Fruit fly (Drosophila melanogaster) whole organism, wandering third instar larva: ENCODE measurements around the gene Enoph.

Experiments used
- Abd-B ChIP-seq: fragments of >200 bp; optimal IDR thresholded peaks from 2 replicates; lab custom pipeline; 2017; ENCODE audit warnings: missing biosample characterization, missing genetic modification characterization
- Dfd ChIP-seq: fragments of >200 bp; optimal IDR thresholded peaks from 2 replicates; lab custom pipeline; 2017; ENCODE audit warnings: missing biosample characterization, missing genetic modification characterization
- HLH106 ChIP-seq: fragments of 200-800 bp; optimal IDR thresholded peaks from 3 replicates; lab custom pipeline; 2019; ENCODE audit warnings: missing biosample characterization, mild to moderate bottlenecking, missing genetic modification characterization, moderate library complexity
- N ChIP-seq: fragments of >200 bp; optimal IDR thresholded peaks from 2 replicates; lab custom pipeline; 2018; ENCODE audit warnings: missing biosample characterization, missing external identifiers, missing genetic modification characterization
- Sp1 ChIP-seq: fragments of 200-800 bp; sonication (Bioruptor generic); optimal IDR thresholded peaks from 3 replicates; lab custom pipeline; 2019; ENCODE audit warnings: missing biosample characterization, mild to moderate bottlenecking, missing genetic modification characterization, moderate library complexity
- br ChIP-seq: fragments of 200-800 bp; sonication (Bioruptor generic); optimal IDR thresholded peaks from 2 replicates; lab custom pipeline; 2016; ENCODE audit warnings: missing biosample characterization, missing genetic modification characterization
- dl ChIP-seq, 2 experiments: fragments of 175-275, 200-275 bp in 1 of 2; fragments of 200-275 bp in 1 of 2; sonication (Bioruptor generic); optimal IDR thresholded peaks; lab custom pipeline; 2018; ENCODE audit warnings: mild to moderate bottlenecking in 2 of 2, missing biosample characterization in 2 of 2, missing genetic modification characterization in 2 of 2, moderate library complexity in 2 of 2; ENCODE audit not compliant: partially characterized antibody in 2 of 2, insufficient read depth in 1 of 2
- jim ChIP-seq: fragments of 175-275, 200-325 bp; sonication (Bioruptor generic); optimal IDR thresholded peaks from 2 replicates; lab custom pipeline; 2016; ENCODE audit warnings: missing biosample characterization, mild to moderate bottlenecking, missing genetic modification characterization
- lola ChIP-seq: fragments of >200 bp; optimal IDR thresholded peaks from 2 replicates; lab custom pipeline; 2017; ENCODE audit warnings: missing biosample characterization, missing genetic modification characterization
- rgr ChIP-seq: fragments of 200-800 bp; sonication (Bioruptor generic); optimal IDR thresholded peaks from 3 replicates; lab custom pipeline; 2016; ENCODE audit warnings: missing biosample characterization, mild to moderate bottlenecking, missing genetic modification characterization
- woc ChIP-seq: sonication (Bioruptor generic); optimal IDR thresholded peaks from 2 replicates; lab custom pipeline; 2016; ENCODE audit warnings: missing biosample characterization, mild to moderate bottlenecking, missing genetic modification characterization

DNA sequence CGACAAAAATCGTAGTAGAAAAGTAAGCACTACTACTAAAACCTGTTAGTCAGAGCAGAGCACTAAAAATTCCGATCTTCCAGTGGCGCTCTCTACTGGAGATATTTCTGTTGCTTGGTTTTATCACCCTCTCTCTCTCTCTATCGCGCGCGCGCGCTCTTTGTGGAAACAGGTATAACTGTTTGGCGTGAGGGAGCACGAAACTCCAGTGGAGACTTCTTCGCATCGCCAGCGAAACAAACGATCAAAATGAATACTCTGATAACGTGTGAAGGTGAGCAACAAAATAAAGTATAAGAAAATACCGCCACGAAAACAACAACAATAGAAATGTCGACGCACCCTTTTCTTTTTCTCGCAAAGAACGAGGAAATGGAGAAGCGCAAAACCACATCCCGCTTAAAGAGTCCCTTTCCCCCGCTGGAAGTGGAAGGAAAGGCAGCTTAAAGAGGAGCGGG, 40.1 kb downstream of the Enoph start:
- TF ChIP-seq HLH106 (tag; lab: Kevin White, UChicago) (no peak), Dfd (GFP tag; lab: Kevin White, UChicago) (no peak), N (GFP tag; lab: Kevin White, UChicago) (no peak), rgr (GFP tag; lab: Kevin White, UChicago) (no peak), Abd-B (no peak), dl (GFP tag; optimal IDR thresholded peaks at IDR 0.05; lab: Kevin White, UChicago; ENCODE audit: insufficient read depth in 1 of 2, partially characterized antibody in 2 of 2) (peak in 1 of 2 experiments; percentile 69), Sp1 (GFP tag; lab: Kevin White, UChicago) (no peak), br (GFP tag; lab: Kevin White, UChicago) (no peak), lola (no peak), woc (GFP tag; lab: Kevin White, UChicago) (no peak), jim (GFP tag; lab: Kevin White, UChicago) (no peak)
